Fruit fly (Drosophila melanogaster) whole organism, embryonic: Measurements from ENCODE around the gene neb.

Experiments
- B-H2 ChIP-seq: fragments of 200-800 bp; sonication (Bioruptor generic); optimal IDR thresholded peaks from 2 replicates; lab custom pipeline; 2018; ENCODE audit warnings: missing biosample characterization, mild to moderate bottlenecking, missing genetic modification characterization
- CG11504 ChIP-seq: fragments of 200-800 bp; sonication (Bioruptor generic); optimal IDR thresholded peaks from 3 replicates; lab custom pipeline; 2019; ENCODE audit warnings: missing biosample characterization, mild to moderate bottlenecking, missing genetic modification characterization, moderate library complexity
- CG11560 ChIP-seq: fragments of 200-800 bp; sonication (Bioruptor generic); IDR thresholded peaks from 3 replicates; pipeline ENCODE4 v1.3.6; 2022; ENCODE audit warnings: missing biosample characterization, missing genetic modification characterization
- CG11695 ChIP-seq: fragments of 200-800 bp; sonication (Bioruptor generic); IDR thresholded peaks from 3 replicates; pipeline ENCODE4 v1.3.6; 2022; ENCODE audit warnings: missing biosample characterization, missing genetic modification characterization
- CG13287 ChIP-seq: fragments of 200-800 bp; sonication (Bioruptor generic); IDR thresholded peaks from 2 replicates; pipeline ENCODE4 v1.3.6; 2022; ENCODE audit warnings: missing biosample characterization, missing genetic modification characterization; ENCODE audit not compliant: partially characterized antibody
- CG17359 ChIP-seq: fragments of 200-800 bp; sonication (Bioruptor generic); optimal IDR thresholded peaks from 3 replicates; lab custom pipeline; 2018; ENCODE audit warnings: missing biosample characterization, mild to moderate bottlenecking, missing genetic modification characterization, moderate library complexity
- CG2129 ChIP-seq: fragments of 200-800 bp; sonication (Bioruptor generic); IDR thresholded peaks from 2 replicates; pipeline ENCODE4 v1.3.6; 2022; ENCODE audit warnings: missing biosample characterization, missing genetic modification characterization; ENCODE audit not compliant: partially characterized antibody
- CG30431 ChIP-seq: fragments of 200-800 bp; sonication (Bioruptor generic); optimal IDR thresholded peaks from 2 replicates; lab custom pipeline; 2017; ENCODE audit warnings: missing biosample characterization, missing genetic modification characterization
- CG31441 ChIP-seq: fragments of 200-800 bp; sonication (Bioruptor generic); IDR thresholded peaks from 2 replicates; pipeline ENCODE4 v1.3.6; 2022; ENCODE audit warnings: missing biosample characterization, missing genetic modification characterization
- CG6654 ChIP-seq: fragments of 200-800 bp; sonication (Bioruptor generic); optimal IDR thresholded peaks from 2 replicates; lab custom pipeline; 2017; ENCODE audit warnings: missing biosample characterization, mild to moderate bottlenecking, missing genetic modification characterization
- CG6689 ChIP-seq: fragments of 200-800 bp; sonication (Bioruptor generic); IDR thresholded peaks from 2 replicates; pipeline ENCODE4 v1.3.6; 2022; ENCODE audit warnings: missing biosample characterization, missing genetic modification characterization
- CG6765 ChIP-seq: fragments of 200-800 bp; sonication (Bioruptor generic); optimal IDR thresholded peaks from 3 replicates; lab custom pipeline; 2017; ENCODE audit warnings: missing biosample characterization, mild to moderate bottlenecking, missing genetic modification characterization
- CG9817 ChIP-seq: fragments of 200-800 bp; sonication (Bioruptor generic); optimal IDR thresholded peaks from 2 replicates; lab custom pipeline; 2018; ENCODE audit warnings: missing biosample characterization, mild to moderate bottlenecking, missing genetic modification characterization, moderate library complexity
- Chrac-16 ChIP-seq: fragments of 200-800 bp; sonication (Bioruptor generic); optimal IDR thresholded peaks from 3 replicates; lab custom pipeline; 2016; ENCODE audit warnings: missing biosample characterization, missing genetic modification characterization
- D19A ChIP-seq: fragments of 200-800 bp; optimal IDR thresholded peaks from 3 replicates; lab custom pipeline; 2019; ENCODE audit warnings: missing biosample characterization, mild to moderate bottlenecking, missing genetic modification characterization, moderate library complexity
- Dek ChIP-seq: fragments of 200-800 bp; sonication (Bioruptor generic); optimal IDR thresholded peaks from 3 replicates; lab custom pipeline; 2019; ENCODE audit warnings: missing biosample characterization, mild to moderate bottlenecking, missing genetic modification characterization, moderate library complexity
- Ets65A ChIP-seq: fragments of 200-800 bp; sonication (Bioruptor generic); peaks from one replicate; lab custom pipeline; 2016; ENCODE audit warnings: missing biosample characterization, missing genetic modification characterization
- Ets97D ChIP-seq: fragments of 200-800 bp; sonication (Bioruptor generic); optimal IDR thresholded peaks from 3 replicates; lab custom pipeline; 2016; ENCODE audit warnings: missing biosample characterization, missing genetic modification characterization
- HLHmδ ChIP-seq: fragments of 200-800 bp; sonication (Bioruptor generic); optimal IDR thresholded peaks from 2 replicates; lab custom pipeline; 2018; ENCODE audit warnings: missing biosample characterization, mild to moderate bottlenecking, missing genetic modification characterization, moderate library complexity
- Hmr ChIP-seq: fragments of 200-800 bp; sonication (Bioruptor generic); optimal IDR thresholded peaks from 3 replicates; lab custom pipeline; 2017; ENCODE audit warnings: mild to moderate bottlenecking, missing biosample characterization, missing genetic modification reagents, missing genetic modification characterization
- Jarid2 ChIP-seq: fragments of 200-800 bp; sonication (Bioruptor generic); optimal IDR thresholded peaks from 3 replicates; lab custom pipeline; 2017; ENCODE audit warnings: mild to moderate bottlenecking, missing biosample characterization, missing genetic modification reagents, missing genetic modification characterization
- Neu2 ChIP-seq: fragments of 200-800 bp; sonication (Bioruptor generic); optimal IDR thresholded peaks from 3 replicates; lab custom pipeline; 2016; ENCODE audit warnings: missing biosample characterization, missing genetic modification characterization, borderline replicate concordance
- Nf-YB ChIP-seq: fragments of 200-800 bp; sonication (Bioruptor generic); optimal IDR thresholded peaks from 3 replicates; lab custom pipeline; 2019; ENCODE audit warnings: missing biosample characterization, mild to moderate bottlenecking, missing genetic modification characterization, moderate library complexity
- Optix ChIP-seq: fragments of 200-800 bp; sonication (Bioruptor generic); IDR thresholded peaks from 3 replicates; pipeline ENCODE4 v1.3.6; 2022; ENCODE audit warnings: missing biosample characterization, missing genetic modification characterization
- Sox102F ChIP-seq: fragments of 200-800 bp; sonication (Bioruptor generic); optimal IDR thresholded peaks from 2 replicates; lab custom pipeline; 2018; ENCODE audit warnings: missing biosample characterization, mild to moderate bottlenecking, missing genetic modification characterization, moderate library complexity
- Vsx1 ChIP-seq: fragments of 200-800 bp; sonication (Bioruptor generic); optimal IDR thresholded peaks from 2 replicates; lab custom pipeline; 2017; ENCODE audit warnings: missing biosample characterization, mild to moderate bottlenecking, missing genetic modification characterization, missing genetic modification reagents
- YL-1 ChIP-seq: fragments of 200-800 bp; sonication (Bioruptor generic); optimal IDR thresholded peaks from 3 replicates; lab custom pipeline; 2017; ENCODE audit warnings: missing biosample characterization, mild to moderate bottlenecking, missing genetic modification characterization
- ap ChIP-seq: fragments of 200-800 bp; sonication (Bioruptor generic); IDR thresholded peaks from 2 replicates; pipeline ENCODE4 v1.3.6; 2022; ENCODE audit warnings: missing biosample characterization, missing genetic modification characterization
- ase ChIP-seq: fragments of 200-800 bp; sonication (Bioruptor generic); IDR thresholded peaks from 3 replicates; pipeline ENCODE4 v1.3.6; 2022; ENCODE audit warnings: missing biosample characterization, missing genetic modification characterization
- ato ChIP-seq: fragments of 200-800 bp; sonication (Bioruptor generic); IDR thresholded peaks from 2 replicates; pipeline ENCODE4 v1.3.6; 2022; ENCODE audit warnings: missing biosample characterization, missing genetic modification characterization; ENCODE audit not compliant: partially characterized antibody
- br ChIP-seq: fragments of >200 bp; optimal IDR thresholded peaks from 2 replicates; lab custom pipeline; 2017
- chif ChIP-seq, 2 experiments: fragments of 200-800 bp; sonication (Bioruptor generic); optimal IDR thresholded peaks; 3 replicates each; lab custom pipeline; 2016; ENCODE audit warnings: missing biosample characterization in 2 of 2, missing genetic modification characterization in 2 of 2
- en ChIP-seq: fragments of 200-800 bp; sonication (Bioruptor generic); optimal IDR thresholded peaks from 2 replicates; lab custom pipeline; 2016; ENCODE audit warnings: missing biosample characterization, missing genetic modification characterization
- fd96Cb ChIP-seq: fragments of 200-800 bp; sonication (Bioruptor generic); optimal IDR thresholded peaks from 2 replicates; lab custom pipeline; 2018; ENCODE audit warnings: missing biosample characterization, mild to moderate bottlenecking, missing genetic modification characterization, moderate library complexity
- ham ChIP-seq: fragments of 200-800 bp; sonication (Bioruptor generic); IDR thresholded peaks from 2 replicates; pipeline ENCODE4 v1.3.6; 2022; ENCODE audit warnings: missing biosample characterization, missing genetic modification characterization
- hbn ChIP-seq: fragments of 200-800 bp; sonication (Bioruptor generic); IDR thresholded peaks from 2 replicates; pipeline ENCODE4 v1.3.6; 2022; ENCODE audit warnings: missing biosample characterization, missing genetic modification characterization; ENCODE audit not compliant: partially characterized antibody
- hth ChIP-seq: fragments of >200 bp; optimal IDR thresholded peaks from 2 replicates; lab custom pipeline; 2017; ENCODE audit warnings: inconsistent platforms
- jumu ChIP-seq: fragments of 200-800 bp; sonication (Bioruptor generic); optimal IDR thresholded peaks from 3 replicates; lab custom pipeline; 2016; ENCODE audit warnings: missing biosample characterization, missing genetic modification characterization
- lab ChIP-seq: fragments of 200-800 bp; sonication (Bioruptor generic); optimal IDR thresholded peaks from 3 replicates; lab custom pipeline; 2017; ENCODE audit warnings: missing biosample characterization, missing genetic modification characterization, mild to moderate bottlenecking, moderate library complexity, missing genetic modification reagents
- nau ChIP-seq: fragments of 200-800 bp; sonication (Bioruptor generic); optimal IDR thresholded peaks from 3 replicates; lab custom pipeline; 2017; ENCODE audit warnings: missing biosample characterization, mild to moderate bottlenecking, missing genetic modification characterization, missing genetic modification reagents
- nmo ChIP-seq: fragments of 200-800 bp; sonication (Bioruptor generic); optimal IDR thresholded peaks from 2 replicates; lab custom pipeline; 2018; ENCODE audit warnings: missing biosample characterization, mild to moderate bottlenecking, missing genetic modification characterization, moderate library complexity
- phol ChIP-seq: fragments of 200-800 bp; sonication (Bioruptor generic); optimal IDR thresholded peaks from 3 replicates; lab custom pipeline; 2018; ENCODE audit warnings: missing biosample characterization, mild to moderate bottlenecking, missing genetic modification characterization, moderate library complexity
- pita ChIP-seq: fragments of 200-800 bp; sonication (Bioruptor generic); optimal IDR thresholded peaks from 2 replicates; lab custom pipeline; 2017; ENCODE audit warnings: missing biosample characterization, mild to moderate bottlenecking, missing genetic modification characterization
- salm ChIP-seq: fragments of 200-800 bp; sonication (Bioruptor generic); optimal IDR thresholded peaks from 2 replicates; lab custom pipeline; 2018; ENCODE audit warnings: missing biosample characterization, mild to moderate bottlenecking, missing genetic modification characterization
- shn ChIP-seq: fragments of 200-800 bp; sonication (Bioruptor generic); optimal IDR thresholded peaks from 3 replicates; lab custom pipeline; 2016; ENCODE audit warnings: missing biosample characterization, missing genetic modification characterization
- sqz ChIP-seq: fragments of 200-800 bp; sonication (Bioruptor generic); optimal IDR thresholded peaks from 3 replicates; lab custom pipeline; 2018; ENCODE audit warnings: missing biosample characterization, mild to moderate bottlenecking, missing genetic modification characterization
- unpg ChIP-seq: fragments of 200-800 bp; sonication (Bioruptor generic); optimal IDR thresholded peaks from 3 replicates; lab custom pipeline; 2018; ENCODE audit warnings: missing biosample characterization, mild to moderate bottlenecking, missing genetic modification characterization, moderate library complexity
- usp ChIP-seq: fragments of >200 bp; optimal IDR thresholded peaks from 2 replicates; lab custom pipeline; 2017; ENCODE audit warnings: missing biosample characterization, missing genetic modification characterization
- yki ChIP-seq: fragments of >200 bp; optimal IDR thresholded peaks from 3 replicates; lab custom pipeline; 2018
- zen2 ChIP-seq: fragments of 200-800 bp; sonication (Bioruptor generic); IDR thresholded peaks from 3 replicates; pipeline ENCODE4 v1.3.6; 2022; ENCODE audit warnings: missing biosample characterization, missing genetic modification characterization; ENCODE audit not compliant: partially characterized antibody

Gene neb

dm6 chr2L:20091094-20091679, 15.6 kb downstream of the neb start, which contains the start of the genes CG10747 and Pyroxd1 (continued):
- peak; percentile 92 for TF ChIP-seq nau (GFP tag; lab: Kevin White, UChicago)
- peak; percentile 97 for TF ChIP-seq Hmr (GFP tag; lab: Kevin White, UChicago)
- TF ChIP-seq Chrac-16 (GFP tag; lab: Kevin White, UChicago), result peak; percentile 98
- peak; percentile 96 for TF ChIP-seq CG11504 (tag; lab: Kevin White, UChicago)
- TF ChIP-seq CG11695, result peak; percentile 95
- TF ChIP-seq CG6689, result peak; percentile 97
- TF ChIP-seq CG6765 (GFP tag; lab: Kevin White, UChicago), result peak; percentile 91
- TF ChIP-seq yki (lab: Kevin White, UChicago), result no peak
- TF ChIP-seq en (GFP tag; lab: Kevin White, UChicago), result peak; percentile 84
- peak; percentile 96 for TF ChIP-seq phol (tag; lab: Kevin White, UChicago)
- peak; percentile 97 for TF ChIP-seq Vsx1 (GFP tag; lab: Kevin White, UChicago)
- peak; percentile 93 for TF ChIP-seq jumu (GFP tag; lab: Kevin White, UChicago)
- TF ChIP-seq chif (GFP tag; optimal IDR thresholded peaks at IDR 0.05; lab: Kevin White, UChicago), result peak; percentile 91 to 96
- TF ChIP-seq hbn, result no peak
- no peak for TF ChIP-seq sqz (GFP tag; lab: Kevin White, UChicago)
- peak; percentile 98 for TF ChIP-seq nmo (GFP tag; lab: Kevin White, UChicago)
- peak; percentile 91 for TF ChIP-seq ase (GFP tag; lab: Robert Waterston, UW)
- peak; percentile 97 for TF ChIP-seq Sox102F (GFP tag; lab: Kevin White, UChicago)
- peak; percentile 96 for TF ChIP-seq CG17359 (tag; lab: Kevin White, UChicago)
- no peak for TF ChIP-seq zen2 (GFP tag; lab: Robert Waterston, UW)
- peak; percentile 87 for TF ChIP-seq Optix (GFP tag; lab: Robert Waterston, UW)
- no peak for TF ChIP-seq usp (GFP tag; lab: Kevin White, UChicago)
- TF ChIP-seq Neu2 (GFP tag; lab: Kevin White, UChicago), result peak; percentile 66
- TF ChIP-seq CG9817, result peak; percentile 98
- TF ChIP-seq Ets97D (GFP tag; lab: Kevin White, UChicago), result peak; percentile 87
- no peak for TF ChIP-seq HLHmδ (GFP tag; lab: Kevin White, UChicago)
- peak; percentile 96 for TF ChIP-seq fd96Cb (tag; lab: Kevin White, UChicago)
- peak; percentile 87 for TF ChIP-seq ham
- peak; percentile 97 for TF ChIP-seq unpg (GFP tag; lab: Kevin White, UChicago)
- peak; percentile 90 for TF ChIP-seq CG11560 (tag; lab: Robert Waterston, UW)
- peak; percentile 98 for TF ChIP-seq B-H2
- TF ChIP-seq shn, result peak; percentile 96
- peak; percentile 90 for TF ChIP-seq ap (GFP tag; lab: Robert Waterston, UW)
- TF ChIP-seq hth (lab: Kevin White, UChicago), result no peak
- TF ChIP-seq pita (GFP tag; lab: Kevin White, UChicago), result no peak
- TF ChIP-seq Jarid2 (GFP tag; lab: Kevin White, UChicago), result peak; percentile 70
- TF ChIP-seq Dek (tag; lab: Kevin White, UChicago), result peak; percentile 98
- TF ChIP-seq CG2129 (GFP tag; lab: Robert Waterston, UW), result no peak
- peak; percentile 93 for TF ChIP-seq CG6654 (GFP tag; lab: Kevin White, UChicago)
- peak; percentile 31; the same call in 1 of the 2 replicates for TF ChIP-seq CG13287 (GFP tag; lab: Robert Waterston, UW)
- peak; percentile 94 for TF ChIP-seq salm (tag; lab: Kevin White, UChicago)
- TF ChIP-seq lab (GFP tag; lab: Kevin White, UChicago), result peak; percentile 97
- peak; percentile 94 for TF ChIP-seq CG31441 (GFP tag; lab: Robert Waterston, UW)
- peak; percentile 94 for TF ChIP-seq CG30431 (GFP tag; lab: Kevin White, UChicago)
- TF ChIP-seq Ets65A (GFP tag; lab: Kevin White, UChicago), result peak; percentile 99
- peak; percentile 90 for TF ChIP-seq D19A (tag; lab: Kevin White, UChicago)
- no peak for TF ChIP-seq br (lab: Kevin White, UChicago)
- peak; percentile 86 for TF ChIP-seq Nf-YB
- TF ChIP-seq YL-1 (GFP tag; lab: Kevin White, UChicago), result peak; percentile 96
- no peak for TF ChIP-seq ato (GFP tag; lab: Robert Waterston, UW)
